Worm (Caenorhabditis elegans) whole organism, L4/young adult: ENCODE measurements around the gene T12D8.10.

Experiments used
- W03F9.2 ChIP-seq: fragments of 150-350 bp; optimal IDR thresholded peaks from 2 replicates; lab custom pipeline; 2014; ENCODE audit warnings: missing biosample characterization, missing genetic modification characterization
- dao-5 ChIP-seq: sonication (generic microtip); optimal IDR thresholded peaks from 2 replicates; lab custom pipeline; 2016; ENCODE audit warnings: missing genotype, missing genetic modification characterization, moderate library complexity, missing compliant biosample characterization
- him-1 ChIP-seq: sonication (generic microtip); optimal IDR thresholded peaks from 2 replicates; lab custom pipeline; 2016; ENCODE audit warnings: missing genotype, missing genetic modification reagents, missing genetic modification characterization, missing compliant biosample characterization

DNA sequence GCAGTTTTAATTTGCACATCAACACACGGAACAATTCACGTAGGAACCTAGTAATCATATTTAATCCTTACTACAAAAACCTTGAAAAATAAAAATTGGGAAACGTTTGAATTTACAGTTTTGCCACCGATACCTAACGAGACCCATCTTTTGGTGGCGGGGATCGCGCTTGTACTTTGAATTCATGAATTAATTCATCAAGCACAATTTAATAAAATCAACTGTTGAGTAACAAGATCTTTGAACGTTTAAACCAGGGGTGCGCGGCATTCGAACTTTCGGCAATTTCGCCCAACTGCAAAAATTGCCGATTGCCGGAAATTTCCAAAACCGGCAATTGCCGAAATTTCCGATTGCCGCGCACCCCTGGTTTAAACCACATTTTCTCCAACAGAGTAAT lies 14.6 kb upstream of the T12D8.10 start:
- TF ChIP-seq dao-5 (tag; lab: Kevin White, UChicago): no peak
- TF ChIP-seq W03F9.2 (tag; lab: Kevin White, UChicago): no peak
- no peak for TF ChIP-seq him-1 (tag; lab: Kevin White, UChicago)
